Fruit fly (Drosophila melanogaster) whole organism: ENCODE data around the gene MtnC.

Experiments
- CG8478 ChIP-seq: fragments of >200 bp; optimal IDR thresholded peaks from 2 replicates; lab custom pipeline; 2018; ENCODE audit warnings: inconsistent platforms
- Dll ChIP-seq: fragments of >200 bp; optimal IDR thresholded peaks from 2 replicates; lab custom pipeline; 2017
- EcR ChIP-seq, 2 experiments: fragments of >200 bp; optimal IDR thresholded peaks; 2 replicates each; lab custom pipeline; 2017; ENCODE audit warnings: missing biosample characterization in 2 of 2, missing genetic modification characterization in 2 of 2, missing genetic modification reagents in 2 of 2
- pan ChIP-seq: fragments of >200 bp; optimal IDR thresholded peaks from 2 replicates; lab custom pipeline; 2017
- psq ChIP-seq: fragments of >200 bp; optimal IDR thresholded peaks from 2 replicates; lab custom pipeline; 2017
- usp ChIP-seq: fragments of >200 bp; optimal IDR thresholded peaks from 2 replicates; lab custom pipeline; 2017; ENCODE audit warnings: missing biosample characterization, missing genetic modification characterization, mixed read lengths

Gene MtnC

dm6 chr3R:20407245-20407644, 47.1 kb downstream of the MtnC start:
- TF ChIP-seq Dll (lab: Kevin White, UChicago) = no peak
- TF ChIP-seq usp = no peak
- TF ChIP-seq EcR (GFP tag; optimal IDR thresholded peaks at IDR 0.05; lab: Kevin White, UChicago) = no peak
- no peak for TF ChIP-seq pan (lab: Kevin White, UChicago)
- no peak for TF ChIP-seq CG8478 (lab: Kevin White, UChicago)
- no peak for TF ChIP-seq psq (lab: Kevin White, UChicago)

dm6 chr3R:20407771-20408315, 47.7 kb downstream of the MtnC start, which contains the start of the genes Tmlh and eIF3g2:
TSS of gene Tmlh (minus strand) at chr3R:20407871.
TSS of gene eIF3g2 (plus strand) at chr3R:20408265.
- no peak for TF ChIP-seq psq (lab: Kevin White, UChicago)
- no peak for TF ChIP-seq CG8478 (lab: Kevin White, UChicago)
- no peak for TF ChIP-seq usp
- TF ChIP-seq Dll (lab: Kevin White, UChicago) = no peak
- TF ChIP-seq pan (lab: Kevin White, UChicago) = no peak
- TF ChIP-seq EcR (GFP tag; optimal IDR thresholded peaks at IDR 0.05; lab: Kevin White, UChicago) = no peak
